In the genomic region with DNA sequence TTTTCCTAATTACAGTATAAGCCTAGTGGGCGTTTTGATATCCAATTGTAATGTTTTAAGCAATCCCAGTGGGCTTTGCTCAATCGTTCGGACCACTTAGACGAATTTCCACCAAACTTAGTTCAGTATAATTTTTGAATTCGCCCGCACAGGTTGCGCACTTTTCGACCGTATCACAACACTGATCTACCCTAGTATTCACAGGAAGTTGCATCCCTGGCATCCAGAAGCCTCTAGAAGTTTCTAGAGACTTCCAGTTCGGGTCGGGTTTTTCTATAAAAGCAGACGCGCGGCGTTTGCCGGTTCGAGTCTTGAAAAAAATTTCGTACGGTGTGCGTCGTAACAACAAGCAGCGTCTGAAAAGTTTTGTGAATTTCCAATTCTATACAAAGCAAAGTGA, we compare ENCODE assay signal across 1 fruit fly cellular context.
A peak's percentile ranks its signal among the peaks of the same experiment; 100 is the strongest.
TF ChIP-seq lines count a peak whose summit lies in the region.

A gene (plus strand): TSS at position 58 of the 400 bp plus-strand sequence.

TF ChIP-seq in whole organism, embryonic, 481 proteins besides CTCF, POLR2A, EP300 and RAD21 (continued from another document):
- TF ChIP-seq CG1024 (GFP tag; IDR thresholded peaks at IDR 0.05; lab: Robert Waterston, UW), result peak; percentile 92
- TF ChIP-seq her (GFP tag; optimal IDR thresholded peaks at IDR 0.05; lab: Kevin White, UChicago), result peak; percentile 96
- TF ChIP-seq NC2α (GFP tag; optimal IDR thresholded peaks at IDR 0.05; lab: Kevin White, UChicago), result peak; percentile 93
- peak; percentile 46 for TF ChIP-seq croc (GFP tag; conservative IDR thresholded peaks at IDR 0.05; lab: Robert Waterston, UW)
- TF ChIP-seq CG7271 (tag; optimal IDR thresholded peaks at IDR 0.05; lab: Kevin White, UChicago), result peak; percentile 97
- peak; percentile 81 for TF ChIP-seq tx (GFP tag; optimal IDR thresholded peaks at IDR 0.05; lab: Kevin White, UChicago)
- TF ChIP-seq CG6175 (GFP tag; IDR thresholded peaks at IDR 0.05; lab: Robert Waterston, UW), result peak; percentile 90
- peak; percentile 87 for TF ChIP-seq D19B (GFP tag; optimal IDR thresholded peaks at IDR 0.05; lab: Kevin White, UChicago)
- TF ChIP-seq otp (GFP tag; IDR thresholded peaks at IDR 0.05; lab: Robert Waterston, UW), result peak; percentile 98
- TF ChIP-seq pfk (GFP tag; optimal IDR thresholded peaks at IDR 0.05; lab: Kevin White, UChicago), result peak; percentile 92
